Fruit fly (Drosophila melanogaster) whole organism, adult: ENCODE data around the gene pum.

Experiments
- CG11617 ChIP-seq: fragments of 200-800 bp; sonication (Bioruptor generic); optimal IDR thresholded peaks from 2 replicates; lab custom pipeline; 2017; ENCODE audit warnings: mild to moderate bottlenecking, missing biosample characterization, missing genetic modification reagents, missing genetic modification characterization
- bab1 ChIP-seq: fragments of 200-800 bp; sonication (Bioruptor generic); optimal IDR thresholded peaks from 3 replicates; lab custom pipeline; 2019; ENCODE audit warnings: missing biosample characterization, mild to moderate bottlenecking, missing genetic modification characterization, moderate library complexity
- kay ChIP-seq: fragments of 200-800 bp; sonication (Bioruptor generic); peaks from one replicate; lab custom pipeline; 2016; ENCODE audit warnings: missing biosample characterization, missing genetic modification characterization, borderline replicate concordance

DNA sequence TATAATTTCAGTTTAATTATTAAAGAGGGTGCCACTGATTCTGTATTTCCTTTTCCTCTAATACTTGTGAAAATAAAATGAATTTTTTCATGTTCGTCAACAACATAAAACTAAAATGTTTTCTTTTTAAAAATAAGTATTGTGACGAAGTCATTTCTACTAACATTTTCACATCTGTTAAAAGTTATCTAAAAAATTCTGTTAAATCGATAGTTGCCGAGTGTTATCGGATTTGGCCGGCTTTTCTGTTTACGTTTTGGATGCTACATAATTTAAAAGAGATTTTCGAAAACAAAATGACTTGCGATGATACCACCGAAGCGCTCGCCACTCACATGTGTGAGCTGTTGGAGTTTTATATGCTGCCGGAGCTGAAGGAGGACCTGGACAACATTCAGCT is 17.3 kb upstream of the pum start, which contains the start of gene CG16734:
- TF ChIP-seq bab1 (GFP tag; lab: Kevin White, UChicago) (no peak), CG11617 (no peak), kay (GFP tag; lab: Kevin White, UChicago) (no peak)
